Worm (Caenorhabditis elegans) whole organism, mixed stage, embryonic: ENCODE measurements around the gene sre-51.

Experiments used
- ces-1 ChIP-seq: fragments of 150-350 bp; optimal IDR thresholded peaks from 2 replicates; lab custom pipeline; 2014; ENCODE audit warnings: missing biosample characterization, missing genetic modification reagents, missing genetic modification characterization
- elt-3 ChIP-seq: fragments of 150-350 bp; optimal IDR thresholded peaks from 2 replicates; lab custom pipeline; 2014; ENCODE audit warnings: missing biosample characterization, missing genetic modification characterization
- nhr-12 ChIP-seq: fragments of 150-350 bp; optimal IDR thresholded peaks from 2 replicates; lab custom pipeline; 2014; ENCODE audit warnings: missing biosample characterization, missing genetic modification characterization
- nhr-28 ChIP-seq: fragments of 150-350 bp; optimal IDR thresholded peaks from 2 replicates; lab custom pipeline; 2014; ENCODE audit warnings: missing biosample characterization, missing genetic modification characterization
- nhr-76 ChIP-seq: sonication (generic microtip); optimal IDR thresholded peaks from 2 replicates; lab custom pipeline; 2017; ENCODE audit warnings: missing biosample characterization, missing genetic modification characterization
- pha-4 ChIP-seq: fragments of 150-350 bp; optimal IDR thresholded peaks from 2 replicates; lab custom pipeline; 2018; ENCODE audit warnings: missing biosample characterization, missing genetic modification reagents, missing genetic modification characterization
- snpc-4 ChIP-seq: fragments of 150-350 bp; optimal IDR thresholded peaks from 2 replicates; lab custom pipeline; 2014; ENCODE audit warnings: missing biosample characterization, missing genetic modification characterization
- ztf-11 ChIP-seq: fragments of 150-350 bp; optimal IDR thresholded peaks from 2 replicates; lab custom pipeline; 2014; ENCODE audit warnings: missing biosample characterization, missing genetic modification characterization

DNA sequence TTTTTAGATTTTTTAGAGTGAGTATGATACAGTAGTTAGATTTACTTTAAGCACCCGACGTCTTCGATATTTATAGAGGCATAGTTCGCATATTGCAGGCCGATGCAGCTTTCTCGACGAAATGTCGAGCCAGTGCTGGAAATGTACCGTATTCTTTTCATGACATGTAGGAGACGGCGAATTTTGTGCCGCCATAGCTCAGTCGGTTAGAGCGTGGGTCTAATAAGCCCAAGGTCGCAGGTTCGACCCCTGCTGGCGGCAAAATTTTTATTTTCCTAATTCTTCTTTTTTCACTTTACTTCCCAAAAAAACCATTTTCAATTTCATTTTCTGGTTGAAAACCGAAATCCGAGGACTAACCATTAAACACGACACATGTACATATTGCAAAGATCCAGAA, 50.6 kb downstream of the sre-51 start:
- TF ChIP-seq snpc-4 (tag; lab: Kevin White, UChicago): no peak
- TF ChIP-seq elt-3 (tag; lab: Kevin White, UChicago): no peak
- TF ChIP-seq ces-1 (GFP tag; lab: Kevin White, UChicago): no peak
- no peak for TF ChIP-seq pha-4 (tag; lab: Kevin White, UChicago)
- TF ChIP-seq nhr-76 (tag; lab: Kevin White, UChicago): no peak
- no peak for TF ChIP-seq nhr-28 (tag; lab: Kevin White, UChicago)
- no peak for TF ChIP-seq ztf-11
- TF ChIP-seq nhr-12 (tag; lab: Kevin White, UChicago): no peak
